Fruit fly (Drosophila melanogaster) whole organism, prepupa: Measurements from ENCODE around the gene CG18787.

ENCODE experiments used
- Blimp-1 ChIP-seq: fragments of 200-800 bp; sonication (Bioruptor generic); optimal IDR thresholded peaks from 3 replicates; lab custom pipeline; 2017; ENCODE audit warnings: missing biosample characterization, missing genetic modification characterization, mild to moderate bottlenecking, moderate library complexity, missing genetic modification reagents
- CG10631 ChIP-seq: fragments of 200-800 bp; sonication (Bioruptor generic); optimal IDR thresholded peaks from 2 replicates; lab custom pipeline; 2016; ENCODE audit warnings: missing biosample characterization, missing genetic modification characterization
- CG11294 ChIP-seq: fragments of 200-800 bp; sonication (Bioruptor generic); IDR thresholded peaks from 2 replicates; pipeline ENCODE4 v1.3.6; 2022; ENCODE audit warnings: missing biosample characterization, missing genetic modification characterization
- CG11902 ChIP-seq: fragments of 200-800 bp; sonication (Bioruptor generic); optimal IDR thresholded peaks from 3 replicates; lab custom pipeline; 2016; ENCODE audit warnings: missing biosample characterization, missing genetic modification characterization
- CG15336 ChIP-seq: fragments of 200-800 bp; sonication (Bioruptor generic); IDR thresholded peaks from 2 replicates; pipeline ENCODE4 v1.3.6; 2022; ENCODE audit warnings: missing biosample characterization, missing genetic modification characterization
- CG1621 ChIP-seq: fragments of 200-800 bp; sonication (Bioruptor generic); optimal IDR thresholded peaks from 3 replicates; lab custom pipeline; 2018; ENCODE audit warnings: missing biosample characterization, mild to moderate bottlenecking, missing genetic modification characterization
- CG16779 ChIP-seq: fragments of 200-800 bp; sonication (Bioruptor generic); optimal IDR thresholded peaks from 3 replicates; lab custom pipeline; 2017; ENCODE audit warnings: missing biosample characterization, mild to moderate bottlenecking, missing genetic modification characterization
- CG31627 ChIP-seq: fragments of 200-800 bp; sonication (Bioruptor generic); optimal IDR thresholded peaks from 3 replicates; lab custom pipeline; 2016; ENCODE audit warnings: missing biosample characterization, missing genetic modification characterization
- CG32006 ChIP-seq: fragments of 200-800 bp; sonication (Bioruptor generic); optimal IDR thresholded peaks from 3 replicates; lab custom pipeline; 2017; ENCODE audit warnings: missing biosample characterization, mild to moderate bottlenecking, missing genetic modification characterization
- CG3919 ChIP-seq: fragments of 200-800 bp; sonication (Bioruptor generic); optimal IDR thresholded peaks from 3 replicates; lab custom pipeline; 2016; ENCODE audit warnings: missing biosample characterization, missing genetic modification characterization
- CG4318 ChIP-seq: fragments of 200-800 bp; sonication (Bioruptor generic); optimal IDR thresholded peaks from 3 replicates; lab custom pipeline; 2017; ENCODE audit warnings: missing biosample characterization, mild to moderate bottlenecking, missing genetic modification characterization
- CG6163 ChIP-seq: fragments of 200-800 bp; sonication (Bioruptor generic); IDR thresholded peaks from 3 replicates; pipeline ENCODE4 v1.3.6; 2022; ENCODE audit warnings: missing biosample characterization, missing genetic modification characterization
- CG6276 ChIP-seq: fragments of 200-800 bp; sonication (Bioruptor generic); optimal IDR thresholded peaks from 2 replicates; lab custom pipeline; 2017; ENCODE audit warnings: missing biosample characterization, mild to moderate bottlenecking, missing genetic modification characterization
- CG6808 ChIP-seq: fragments of 200-800 bp; sonication (Bioruptor generic); optimal IDR thresholded peaks from 3 replicates; lab custom pipeline; 2017; ENCODE audit warnings: missing biosample characterization, missing genetic modification characterization, mild to moderate bottlenecking, moderate library complexity, missing genetic modification reagents
- CG6854 ChIP-seq: fragments of 200-800 bp; sonication (Bioruptor generic); optimal IDR thresholded peaks from 2 replicates; lab custom pipeline; 2017; ENCODE audit warnings: missing biosample characterization, mild to moderate bottlenecking, missing genetic modification characterization
- CG7368 ChIP-seq: fragments of 200-800 bp; sonication (Bioruptor generic); optimal IDR thresholded peaks from 3 replicates; lab custom pipeline; 2016; ENCODE audit warnings: missing biosample characterization, missing genetic modification characterization
- CG8119 ChIP-seq: fragments of 200-800 bp; sonication (Bioruptor generic); IDR thresholded peaks from 3 replicates; pipeline ENCODE4 v1.3.6; 2022; ENCODE audit warnings: missing biosample characterization, missing genetic modification characterization
- CG8319 ChIP-seq: fragments of 200-800 bp; sonication (Bioruptor generic); optimal IDR thresholded peaks from 3 replicates; lab custom pipeline; 2016; ENCODE audit warnings: missing biosample characterization, missing genetic modification characterization
- CG8632 ChIP-seq: fragments of 200-800 bp; sonication (Bioruptor generic); optimal IDR thresholded peaks from 3 replicates; lab custom pipeline; 2016; ENCODE audit warnings: missing biosample characterization, missing genetic modification characterization
- CG9139 ChIP-seq: fragments of 200-800 bp; sonication (Bioruptor generic); optimal IDR thresholded peaks from 3 replicates; lab custom pipeline; 2017; ENCODE audit warnings: missing biosample characterization, mild to moderate bottlenecking, missing genetic modification characterization
- Eip75B ChIP-seq: fragments of 200-800 bp; sonication (Bioruptor generic); optimal IDR thresholded peaks from 3 replicates; lab custom pipeline; 2016; ENCODE audit warnings: missing biosample characterization, missing genetic modification characterization
- Eip78C ChIP-seq: fragments of 200-800 bp; sonication (Bioruptor generic); peaks from one replicate; lab custom pipeline; 2016; ENCODE audit warnings: missing biosample characterization, missing genetic modification characterization
- Eip93F ChIP-seq: fragments of 200-800 bp; sonication (Bioruptor generic); optimal IDR thresholded peaks from 2 replicates; lab custom pipeline; 2016; ENCODE audit warnings: missing biosample characterization, mild to moderate bottlenecking, missing genetic modification characterization
- Ets21C ChIP-seq: fragments of 200-800 bp; sonication (Bioruptor generic); optimal IDR thresholded peaks from 3 replicates; lab custom pipeline; 2016; ENCODE audit warnings: missing biosample characterization, missing genetic modification characterization
- Ets96B ChIP-seq: fragments of 200-800 bp; optimal IDR thresholded peaks from 2 replicates; lab custom pipeline; 2019; ENCODE audit warnings: missing biosample characterization, mild to moderate bottlenecking, missing genetic modification characterization, moderate library complexity
- Gug ChIP-seq: fragments of 200-800 bp; sonication (Bioruptor generic); IDR thresholded peaks from 2 replicates; pipeline ENCODE4 v1.3.6; 2022; ENCODE audit warnings: missing biosample characterization, missing genetic modification characterization
- Hr38 ChIP-seq: sonication (Bioruptor generic); optimal IDR thresholded peaks from 2 replicates; lab custom pipeline; 2016; ENCODE audit warnings: missing biosample characterization, missing genetic modification characterization
- Hr39 ChIP-seq: fragments of 200-800 bp; sonication (Bioruptor generic); optimal IDR thresholded peaks from 2 replicates; lab custom pipeline; 2016; ENCODE audit warnings: missing biosample characterization, missing genetic modification characterization
- Hr4 ChIP-seq: fragments of 200-800 bp; sonication (Bioruptor generic); optimal IDR thresholded peaks from 3 replicates; lab custom pipeline; 2016; ENCODE audit warnings: missing biosample characterization, missing genetic modification characterization
- Lpt ChIP-seq: fragments of 200-800 bp; sonication (Bioruptor generic); optimal IDR thresholded peaks from 3 replicates; lab custom pipeline; 2016; ENCODE audit warnings: missing biosample characterization, missing genetic modification characterization
- OdsH ChIP-seq: fragments of 200-800 bp; sonication (Bioruptor generic); optimal IDR thresholded peaks from 3 replicates; lab custom pipeline; 2016; ENCODE audit warnings: missing biosample characterization, missing genetic modification characterization
- Smox ChIP-seq: fragments of 200-800 bp; sonication (Bioruptor generic); optimal IDR thresholded peaks from 3 replicates; lab custom pipeline; 2016; ENCODE audit warnings: missing biosample characterization, missing genetic modification characterization
- Sox102F ChIP-seq: fragments of 200-800 bp; sonication (Bioruptor generic); optimal IDR thresholded peaks from 2 replicates; lab custom pipeline; 2016; ENCODE audit warnings: missing biosample characterization, mild to moderate bottlenecking, missing genetic modification characterization
- Sox14 ChIP-seq: fragments of 200-800 bp; sonication (Bioruptor generic); optimal IDR thresholded peaks from 3 replicates; lab custom pipeline; 2016; ENCODE audit warnings: missing biosample characterization, missing genetic modification characterization
- Sox15 ChIP-seq: fragments of 200-800 bp; sonication (Bioruptor generic); optimal IDR thresholded peaks from 3 replicates; lab custom pipeline; 2016; ENCODE audit warnings: missing biosample characterization, missing genetic modification characterization
- achi ChIP-seq: fragments of 200-800 bp; sonication (Bioruptor generic); optimal IDR thresholded peaks from 3 replicates; lab custom pipeline; 2016; ENCODE audit warnings: missing biosample characterization, missing genetic modification characterization
- acj6 ChIP-seq: fragments of 200-800 bp; sonication (Bioruptor generic); optimal IDR thresholded peaks from 3 replicates; lab custom pipeline; 2016; ENCODE audit warnings: missing biosample characterization, missing genetic modification characterization
- cyc ChIP-seq: fragments of 200-800 bp; sonication (Bioruptor generic); optimal IDR thresholded peaks from 3 replicates; lab custom pipeline; 2016; ENCODE audit warnings: missing biosample characterization, missing genetic modification characterization
- dac ChIP-seq: fragments of 200-800 bp; sonication (Bioruptor generic); optimal IDR thresholded peaks from 2 replicates; lab custom pipeline; 2017; ENCODE audit warnings: missing biosample characterization, mild to moderate bottlenecking, missing genetic modification characterization
- dsx ChIP-seq: fragments of 200-800 bp; optimal IDR thresholded peaks from 3 replicates; lab custom pipeline; 2019; ENCODE audit warnings: missing biosample characterization, mild to moderate bottlenecking, missing genetic modification characterization, moderate library complexity; ENCODE audit not compliant: poor library complexity, severe bottlenecking
- eg ChIP-seq: fragments of 200-800 bp; sonication (Bioruptor generic); IDR thresholded peaks from 3 replicates; pipeline ENCODE4 v1.3.6; 2022; ENCODE audit warnings: missing biosample characterization, missing genetic modification characterization
- esn ChIP-seq: fragments of 200-800 bp; sonication (Bioruptor generic); optimal IDR thresholded peaks from 2 replicates; lab custom pipeline; 2016; ENCODE audit warnings: missing biosample characterization, mild to moderate bottlenecking, missing genetic modification characterization, moderate library complexity
- fd59A ChIP-seq: fragments of 200-800 bp; sonication (Bioruptor generic); optimal IDR thresholded peaks from 2 replicates; lab custom pipeline; 2017; ENCODE audit warnings: missing biosample characterization, mild to moderate bottlenecking, missing genetic modification characterization, missing genetic modification reagents
- fd85E ChIP-seq: fragments of 200-800 bp; sonication (Bioruptor generic); optimal IDR thresholded peaks from 3 replicates; lab custom pipeline; 2016; ENCODE audit warnings: missing biosample characterization, missing genetic modification characterization
- fkh ChIP-seq: fragments of 200-800 bp; sonication (Bioruptor generic); optimal IDR thresholded peaks from 3 replicates; lab custom pipeline; 2017; ENCODE audit warnings: missing biosample characterization, mild to moderate bottlenecking, missing genetic modification characterization, moderate library complexity
- lz ChIP-seq: fragments of 200-800 bp; sonication (Bioruptor generic); optimal IDR thresholded peaks from 3 replicates; lab custom pipeline; 2016; ENCODE audit warnings: missing biosample characterization, missing genetic modification characterization
- net ChIP-seq: fragments of 200-800 bp; sonication (Bioruptor generic); optimal IDR thresholded peaks from 3 replicates; lab custom pipeline; 2016; ENCODE audit warnings: missing biosample characterization, missing genetic modification characterization
- pdm3 ChIP-seq: fragments of 200-800 bp; sonication (Bioruptor generic); optimal IDR thresholded peaks from 3 replicates; lab custom pipeline; 2016; ENCODE audit warnings: missing biosample characterization, missing genetic modification characterization
- salr ChIP-seq, 2 experiments: fragments of 200-800 bp; sonication (Bioruptor generic); optimal IDR thresholded peaks; 3 replicates each; lab custom pipeline; 2016 to 2018; ENCODE audit warnings: missing biosample characterization in 2 of 2, missing genetic modification characterization in 2 of 2, mild to moderate bottlenecking in 1 of 2
- spab ChIP-seq: fragments of 200-800 bp; sonication (Bioruptor generic); optimal IDR thresholded peaks from 2 replicates; lab custom pipeline; 2017; ENCODE audit warnings: missing biosample characterization, mild to moderate bottlenecking, missing genetic modification characterization, missing genetic modification reagents
- ss ChIP-seq, 2 experiments: fragments of 200-800 bp; sonication (Bioruptor generic); optimal IDR thresholded peaks; 2 replicates in 1 of 2; 3 replicates in 1 of 2; lab custom pipeline; 2017 to 2018; ENCODE audit warnings: mild to moderate bottlenecking in 2 of 2, missing biosample characterization in 2 of 2, missing genetic modification characterization in 2 of 2, moderate library complexity in 1 of 2
- svp ChIP-seq: fragments of 200-800 bp; sonication (Bioruptor generic); peaks from one replicate; lab custom pipeline; 2016; ENCODE audit warnings: missing biosample characterization, missing genetic modification characterization
- topi ChIP-seq: fragments of 200-800 bp; sonication (Bioruptor generic); optimal IDR thresholded peaks from 3 replicates; lab custom pipeline; 2016; ENCODE audit warnings: missing biosample characterization, missing genetic modification characterization

The CG18787 gene

DNA sequence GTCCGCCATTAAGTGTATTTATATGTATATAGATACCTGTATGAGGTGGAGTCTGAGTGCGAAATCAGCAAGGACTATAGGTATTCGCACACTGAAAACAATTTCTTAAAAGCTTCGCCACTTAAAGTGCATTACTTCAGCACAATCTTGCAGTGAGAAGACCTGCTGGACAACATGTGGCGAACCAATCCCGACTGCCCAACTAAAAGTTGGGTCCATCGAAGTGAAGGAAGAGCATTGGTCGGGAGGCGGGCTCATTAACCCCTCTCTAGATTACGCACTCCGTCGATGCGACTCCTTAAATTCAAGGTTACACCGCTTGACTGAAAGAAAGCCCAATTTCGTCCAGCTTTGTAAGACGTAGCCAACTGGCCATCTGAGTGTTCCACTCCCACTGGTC, 14.1 kb upstream of the CG18787 start:
- TF ChIP-seq svp (GFP tag; lab: Kevin White, UChicago), result no peak
- TF ChIP-seq Sox15 (GFP tag; lab: Kevin White, UChicago), result no peak
- TF ChIP-seq Ets96B, result peak; percentile 16
- TF ChIP-seq Hr4 (GFP tag; lab: Kevin White, UChicago), result no peak
- TF ChIP-seq net (GFP tag; lab: Kevin White, UChicago), result no peak
- TF ChIP-seq CG11902 (GFP tag; lab: Kevin White, UChicago), result no peak
- no peak for TF ChIP-seq spab (GFP tag; lab: Kevin White, UChicago)
- TF ChIP-seq fd85E (GFP tag; lab: Kevin White, UChicago), result no peak
- no peak for TF ChIP-seq Ets21C (GFP tag; lab: Kevin White, UChicago)
- peak; percentile 33 for TF ChIP-seq Sox102F (GFP tag; lab: Kevin White, UChicago)
- no peak for TF ChIP-seq CG32006
- TF ChIP-seq acj6, result peak; percentile 54
- peak; percentile 32 for TF ChIP-seq esn
- peak; percentile 40 for TF ChIP-seq Smox (GFP tag; lab: Kevin White, UChicago)
- TF ChIP-seq eg (GFP tag; lab: Robert Waterston, UW), result no peak
- TF ChIP-seq CG6276 (GFP tag; lab: Kevin White, UChicago), result no peak
- peak; percentile 53 for TF ChIP-seq Hr39 (GFP tag; lab: Kevin White, UChicago)
- TF ChIP-seq ss (GFP tag; optimal IDR thresholded peaks at IDR 0.05; lab: Kevin White, UChicago), result no peak
- peak; percentile 32 for TF ChIP-seq CG1621 (tag; lab: Kevin White, UChicago)
- no peak for TF ChIP-seq Gug (GFP tag; lab: Robert Waterston, UW)
- TF ChIP-seq Sox14, result peak; percentile 19
- TF ChIP-seq Eip93F (GFP tag; lab: Kevin White, UChicago), result no peak
- no peak for TF ChIP-seq dsx (GFP tag; lab: Kevin White, UChicago)
- peak in 1 of 2 experiments; percentile 10 for TF ChIP-seq salr (GFP tag; optimal IDR thresholded peaks at IDR 0.05; lab: Kevin White, UChicago)
- peak; percentile 85 for TF ChIP-seq Eip78C (GFP tag; lab: Kevin White, UChicago)
- no peak for TF ChIP-seq dac (GFP tag; lab: Kevin White, UChicago)
- TF ChIP-seq CG8632 (GFP tag; lab: Kevin White, UChicago), result no peak
- TF ChIP-seq cyc (GFP tag; lab: Kevin White, UChicago), result peak; percentile 34
- no peak for TF ChIP-seq CG15336 (GFP tag; lab: Robert Waterston, UW)
- peak; percentile 41 for TF ChIP-seq CG31627 (GFP tag; lab: Kevin White, UChicago)
- no peak for TF ChIP-seq CG8319
- peak; percentile 39 for TF ChIP-seq topi (GFP tag; lab: Kevin White, UChicago)
- TF ChIP-seq Eip75B, result no peak
- TF ChIP-seq OdsH (GFP tag; lab: Kevin White, UChicago), result peak; percentile 29
- TF ChIP-seq CG8119 (GFP tag; lab: Robert Waterston, UW), result no peak
- no peak for TF ChIP-seq CG9139 (GFP tag; lab: Kevin White, UChicago)
- peak; percentile 1 for TF ChIP-seq achi (GFP tag; lab: Kevin White, UChicago)
- no peak for TF ChIP-seq fkh (GFP tag; lab: Kevin White, UChicago)
- TF ChIP-seq Hr38 (GFP tag; lab: Kevin White, UChicago), result no peak
- TF ChIP-seq Lpt (GFP tag; lab: Kevin White, UChicago), result no peak
- TF ChIP-seq CG10631, result peak; percentile 48
- peak; percentile 30; the same call in 2 of the 3 replicates for TF ChIP-seq CG6163 (GFP tag; lab: Robert Waterston, UW)
- no peak for TF ChIP-seq CG16779 (tag; lab: Kevin White, UChicago)
- no peak for TF ChIP-seq CG11294
- no peak for TF ChIP-seq CG6854 (GFP tag; lab: Kevin White, UChicago)
- TF ChIP-seq Blimp-1 (GFP tag; lab: Kevin White, UChicago), result no peak
- TF ChIP-seq CG4318 (GFP tag; lab: Kevin White, UChicago), result no peak
- no peak for TF ChIP-seq CG6808 (GFP tag; lab: Kevin White, UChicago)
- TF ChIP-seq CG3919, result no peak
- no peak for TF ChIP-seq fd59A
- peak; percentile 52 for TF ChIP-seq pdm3 (GFP tag; lab: Kevin White, UChicago)
- peak; percentile 27 for TF ChIP-seq lz (GFP tag; lab: Kevin White, UChicago)
- no peak for TF ChIP-seq CG7368 (GFP tag; lab: Kevin White, UChicago)
